Fruit fly (Drosophila melanogaster) S2 (cell line): Measurements from ENCODE around the gene tadr.

Experiments
- CG8478 ChIP-seq: fragments of >200 bp; optimal IDR thresholded peaks from 2 replicates; lab custom pipeline; 2018
- CTCF ChIP-seq, 2 experiments: fragments of >200 bp; optimal IDR thresholded peaks; 2 replicates each; lab custom pipeline; 2018

DNA sequence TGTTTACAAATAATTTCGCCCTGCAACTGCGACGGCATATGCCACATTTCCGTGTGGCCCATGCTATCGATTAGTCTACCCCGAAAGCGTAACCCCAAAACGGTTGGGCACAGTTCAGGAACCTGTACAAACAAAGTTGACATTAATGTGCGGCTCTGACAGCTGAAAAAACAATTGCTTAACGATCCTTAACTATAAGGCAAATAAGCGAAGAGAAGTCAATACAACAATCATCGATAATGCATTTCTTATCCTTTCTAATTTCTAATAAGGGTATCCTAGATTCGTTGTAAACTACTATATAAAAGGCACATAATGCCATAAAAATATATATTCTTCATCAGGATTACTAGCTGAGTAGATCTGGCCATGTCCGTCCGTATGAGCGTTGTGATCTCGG, 36.6 kb downstream of the tadr start:
- no peak for TF ChIP-seq CG8478 (lab: Kevin White, UChicago)
- TF ChIP-seq CTCF (optimal IDR thresholded peaks at IDR 0.05; lab: Kevin White, UChicago): no peak
